Fruit fly (Drosophila melanogaster): ENCODE data around the gene beat-VI.

- TF ChIP-seq Hr78 (GFP tag; optimal IDR thresholded peaks at IDR 0.05) = no peak
- no peak for TF ChIP-seq foxo (GFP tag; optimal IDR thresholded peaks at IDR 0.05)
- TF ChIP-seq Rel (GFP tag; optimal IDR thresholded peaks at IDR 0.05) = no peak
- TF ChIP-seq Rel (tag; optimal IDR thresholded peaks at IDR 0.05) = no peak
- no peak for TF ChIP-seq OdsH (GFP tag; optimal IDR thresholded peaks at IDR 0.05)
- no peak for TF ChIP-seq CG9705 (GFP tag; optimal IDR thresholded peaks at IDR 0.05)
- no peak for TF ChIP-seq h (GFP tag; optimal IDR thresholded peaks at IDR 0.05)
- no peak for TF ChIP-seq pan (optimal IDR thresholded peaks at IDR 0.05)
- TF ChIP-seq jim (GFP tag; optimal IDR thresholded peaks at IDR 0.05) = no peak
- no peak for TF ChIP-seq psq (GFP tag; optimal IDR thresholded peaks at IDR 0.05)
- TF ChIP-seq dsf (GFP tag; optimal IDR thresholded peaks at IDR 0.05; ENCODE audit: borderline replicate concordance) = no peak
- TF ChIP-seq lola (GFP tag; optimal IDR thresholded peaks at IDR 0.05) = no peak
- TF ChIP-seq Hnf4 (GFP tag; optimal IDR thresholded peaks at IDR 0.05) = no peak
- TF ChIP-seq Myc (optimal IDR thresholded peaks at IDR 0.05) = no peak
These were observed 40.4 kb upstream of the beat-VI start for dm6 chr3R:28377648-28378047.
